Worm (Caenorhabditis elegans) whole organism, late embryonic: Measurements from ENCODE around the gene egl-38.

Experiments
- F13H6.1 ChIP-seq: sonication (generic microtip); optimal IDR thresholded peaks from 2 replicates; lab custom pipeline; 2016; ENCODE audit warnings: missing genetic modification characterization, missing compliant biosample characterization
- ceh-30 ChIP-seq: fragments of 150-350 bp; optimal IDR thresholded peaks from 2 replicates; lab custom pipeline; 2014; ENCODE audit warnings: missing biosample characterization, missing genetic modification characterization
- ceh-9 ChIP-seq: sonication (generic microtip); optimal IDR thresholded peaks from 2 replicates; lab custom pipeline; 2016; ENCODE audit warnings: mild to moderate bottlenecking, missing genetic modification characterization, inconsistent platforms, missing compliant biosample characterization
- dmd-4 ChIP-seq: sonication (generic microtip); optimal IDR thresholded peaks from 2 replicates; lab custom pipeline; 2016; ENCODE audit warnings: borderline replicate concordance, missing genetic modification characterization, missing compliant biosample characterization
- ets-4 ChIP-seq: sonication (generic microtip); optimal IDR thresholded peaks from 2 replicates; lab custom pipeline; 2016; ENCODE audit warnings: missing genetic modification characterization, missing compliant biosample characterization
- hlh-8 ChIP-seq: sonication (generic microtip); optimal IDR thresholded peaks from 2 replicates; lab custom pipeline; 2016; ENCODE audit warnings: missing genotype, missing genetic modification characterization, missing compliant biosample characterization
- pha-4 ChIP-seq: fragments of 150-350 bp; optimal IDR thresholded peaks from 2 replicates; lab custom pipeline; 2018; ENCODE audit warnings: missing biosample characterization, missing genetic modification reagents, missing genetic modification characterization
- pqm-1 ChIP-seq: sonication (generic microtip); optimal IDR thresholded peaks from 2 replicates; lab custom pipeline; 2016; ENCODE audit warnings: missing genetic modification characterization, missing compliant biosample characterization

ce11 chrIV:10084323-10084959 is 25.9 kb downstream of the egl-38 start, which contains the start of gene W01B6.8:
- TF ChIP-seq hlh-8 (tag; lab: Kevin White, UChicago) (no peak), dmd-4 (tag; lab: Kevin White, UChicago) (no peak), pha-4 (tag; lab: Kevin White, UChicago) (no peak), ets-4 (tag; lab: Kevin White, UChicago) (no peak), ceh-9 (no peak), pqm-1 (tag; lab: Kevin White, UChicago) (no peak), ceh-30 (no peak), F13H6.1 (no peak)
